Worm (Caenorhabditis elegans) whole organism, L4 larva: Measurements from ENCODE around the gene ZK262.19.

ENCODE experiments used
- Y48G9A.11 ChIP-seq: fragments of 200-800 bp; sonication (Bioruptor generic); IDR thresholded peaks from 2 replicates; pipeline ENCODE4 v1.3.6; 2022; ENCODE audit warnings: missing genetic modification reagents, missing genetic modification characterization, missing compliant biosample characterization
- Y5F2A.4 ChIP-seq: fragments of 200-800 bp; sonication (Bioruptor generic); optimal IDR thresholded peaks from 2 replicates; lab custom pipeline; 2018; ENCODE audit warnings: mild to moderate bottlenecking, missing genetic modification characterization, missing compliant biosample characterization
- attf-4 ChIP-seq: sonication (generic microtip); optimal IDR thresholded peaks from 3 replicates; lab custom pipeline; 2017; ENCODE audit warnings: missing biosample characterization, missing genetic modification characterization
- ceh-20 ChIP-seq: fragments of 200-800 bp; sonication (Bioruptor generic); IDR thresholded peaks from 2 replicates; pipeline ENCODE4 v1.3.6; 2022; ENCODE audit warnings: missing genetic modification reagents, missing genetic modification characterization, missing compliant biosample characterization
- ceh-28 ChIP-seq: fragments of 150-350 bp; optimal IDR thresholded peaks from 2 replicates; lab custom pipeline; 2014; ENCODE audit warnings: missing biosample characterization, missing genetic modification reagents, missing genetic modification characterization
- ceh-32 ChIP-seq: sonication (generic microtip); optimal IDR thresholded peaks from 2 replicates; lab custom pipeline; 2016; ENCODE audit warnings: mild to moderate bottlenecking, missing genetic modification characterization, missing compliant biosample characterization; ENCODE audit not compliant: poor library complexity
- ceh-44 ChIP-seq: fragments of 200-800 bp; sonication (Bioruptor generic); IDR thresholded peaks from 2 replicates; pipeline ENCODE4 v1.3.6; 2022; ENCODE audit warnings: missing genetic modification reagents, missing genetic modification characterization, missing compliant biosample characterization
- ceh-82 ChIP-seq: sonication (generic microtip); optimal IDR thresholded peaks from 2 replicates; lab custom pipeline; 2017; ENCODE audit warnings: missing biosample characterization, missing genetic modification characterization
- cey-2 ChIP-seq: sonication (generic microtip); optimal IDR thresholded peaks from 3 replicates; lab custom pipeline; 2017; ENCODE audit warnings: missing genetic modification characterization, mild to moderate bottlenecking, missing compliant biosample characterization, antibody characterized with exemption, borderline replicate concordance; ENCODE audit not compliant: insufficient read depth
- daf-19 ChIP-seq: fragments of 200-800 bp; sonication (Bioruptor generic); conservative IDR thresholded peaks from 2 replicates; pipeline ENCODE4 v1.3.6; 2022; ENCODE audit warnings: missing genetic modification characterization, missing compliant biosample characterization
- daf-8 ChIP-seq: fragments of 200-800 bp; sonication (Bioruptor generic); IDR thresholded peaks from 2 replicates; pipeline ENCODE4 v1.3.6; 2022; ENCODE audit warnings: missing genetic modification characterization, missing compliant biosample characterization
- dmd-6 ChIP-seq: fragments of 200-800 bp; sonication (Bioruptor generic); IDR thresholded peaks from 2 replicates; pipeline ENCODE4 v1.3.6; 2022; ENCODE audit warnings: missing genetic modification reagents, missing genetic modification characterization, missing compliant biosample characterization
- dpl-1 ChIP-seq: fragments of 150-350 bp; optimal IDR thresholded peaks from 2 replicates; lab custom pipeline; 2014; ENCODE audit warnings: missing biosample characterization, missing genetic modification reagents, missing genetic modification characterization
- dve-1 ChIP-seq: sonication (generic microtip); optimal IDR thresholded peaks from 2 replicates; lab custom pipeline; 2017; ENCODE audit warnings: antibody characterized with exemption, mild to moderate bottlenecking, missing genetic modification characterization, missing compliant biosample characterization; ENCODE audit not compliant: insufficient read depth
- egl-27 ChIP-seq: sonication (generic microtip); optimal IDR thresholded peaks from 3 replicates; lab custom pipeline; 2017; ENCODE audit warnings: missing biosample characterization, missing genetic modification reagents, missing genetic modification characterization
- hlh-11 ChIP-seq: fragments of 200-800 bp; sonication (Bioruptor generic); optimal IDR thresholded peaks from 2 replicates; lab custom pipeline; 2018; ENCODE audit warnings: mild to moderate bottlenecking, missing genetic modification characterization, missing compliant biosample characterization
- lim-7 ChIP-seq: fragments of 200-800 bp; sonication (Bioruptor generic); IDR thresholded peaks from 2 replicates; pipeline ENCODE4 v1.3.6; 2022; ENCODE audit warnings: missing genetic modification characterization, missing compliant biosample characterization
- lin-1 ChIP-seq: fragments of 200-800 bp; sonication (Bioruptor generic); IDR thresholded peaks from 2 replicates; pipeline ENCODE4 v1.3.6; 2022; ENCODE audit warnings: missing genetic modification reagents, missing genetic modification characterization, missing compliant biosample characterization
- lin-13 ChIP-seq: fragments of 150-350 bp; optimal IDR thresholded peaks from 2 replicates; lab custom pipeline; 2014; ENCODE audit warnings: missing biosample characterization, missing genetic modification reagents, missing genetic modification characterization
- lin-29 ChIP-seq: fragments of 200-800 bp; sonication (Bioruptor generic); IDR thresholded peaks from 2 replicates; pipeline ENCODE4 v1.3.6; 2022; ENCODE audit warnings: missing genetic modification reagents, missing genetic modification characterization, missing compliant biosample characterization
- lin-39 ChIP-seq: fragments of 150-350 bp; optimal IDR thresholded peaks from 2 replicates; lab custom pipeline; 2014; ENCODE audit warnings: missing biosample characterization, missing genetic modification reagents, missing genetic modification characterization
- nhr-10 ChIP-seq: fragments of 150-350 bp; optimal IDR thresholded peaks from 2 replicates; lab custom pipeline; 2014; ENCODE audit warnings: missing biosample characterization, missing genetic modification characterization
- nhr-237 ChIP-seq: sonication (generic microtip); optimal IDR thresholded peaks from 2 replicates; lab custom pipeline; 2017; ENCODE audit warnings: missing biosample characterization, missing genetic modification characterization
- nhr-25 ChIP-seq: sonication (generic microtip); optimal IDR thresholded peaks from 2 replicates; lab custom pipeline; 2017; ENCODE audit warnings: missing genetic modification characterization, mild to moderate bottlenecking, missing compliant biosample characterization, antibody characterized with exemption, moderate library complexity, borderline replicate concordance; ENCODE audit not compliant: insufficient read depth
- nhr-28 ChIP-seq: fragments of 150-350 bp; optimal IDR thresholded peaks from 2 replicates; lab custom pipeline; 2014; ENCODE audit warnings: missing biosample characterization, missing genetic modification characterization
- nhr-76 ChIP-seq: fragments of 150-350 bp; optimal IDR thresholded peaks from 2 replicates; lab custom pipeline; 2014; ENCODE audit warnings: missing biosample characterization, missing genetic modification characterization
- pha-4 ChIP-seq, 2 experiments: fragments of 150-350 bp in 1 of 2; fragments of 200-800 bp in 1 of 2; sonication (Bioruptor generic) in 1 of 2; IDR thresholded peaks in 1 of 2; optimal IDR thresholded peaks in 1 of 2; 2 replicates each; pipeline versions ENCODE4 v1.3.6 to Lab custom; 2014 to 2022; ENCODE audit warnings: missing genetic modification characterization in 2 of 2, missing genetic modification reagents in 2 of 2, missing biosample characterization in 1 of 2, missing compliant biosample characterization in 1 of 2
- php-3 ChIP-seq: fragments of 200-800 bp; sonication (Bioruptor generic); IDR thresholded peaks from 2 replicates; pipeline ENCODE4 v1.3.6; 2022; ENCODE audit warnings: missing genetic modification reagents, missing genetic modification characterization, missing compliant biosample characterization
- pqm-1 ChIP-seq: sonication (generic microtip); optimal IDR thresholded peaks from 2 replicates; lab custom pipeline; 2017; ENCODE audit warnings: missing biosample characterization, missing genetic modification characterization
- saeg-2 ChIP-seq: fragments of 200-800 bp; sonication (Bioruptor generic); IDR thresholded peaks from 2 replicates; pipeline ENCODE4 v1.3.6; 2022; ENCODE audit warnings: missing genetic modification reagents, missing genetic modification characterization, missing compliant biosample characterization
- sdz-12 ChIP-seq: fragments of 200-800 bp; sonication (Bioruptor generic); optimal IDR thresholded peaks from 2 replicates; lab custom pipeline; 2018; ENCODE audit warnings: mild to moderate bottlenecking, missing genetic modification characterization, missing compliant biosample characterization
- set-16 ChIP-seq: fragments of 200-800 bp; sonication (Bioruptor generic); IDR thresholded peaks from 2 replicates; pipeline ENCODE4 v1.3.6; 2022; ENCODE audit warnings: missing genetic modification reagents, missing genetic modification characterization, missing compliant biosample characterization
- snpc-1.2 ChIP-seq: fragments of 200-800 bp; sonication (Bioruptor generic); IDR thresholded peaks from 2 replicates; pipeline ENCODE4 v1.3.6; 2022; ENCODE audit warnings: missing genetic modification reagents, missing genetic modification characterization, missing compliant biosample characterization
- snpc-4 ChIP-seq: fragments of 150-350 bp; optimal IDR thresholded peaks from 2 replicates; lab custom pipeline; 2014; ENCODE audit warnings: missing biosample characterization, missing genetic modification characterization
- tag-97 ChIP-seq: fragments of 200-800 bp; sonication (Bioruptor generic); IDR thresholded peaks from 2 replicates; pipeline ENCODE4 v1.3.6; 2022; ENCODE audit warnings: missing genetic modification characterization, missing compliant biosample characterization
- tra-1 ChIP-seq: fragments of 200-800 bp; sonication (Bioruptor generic); IDR thresholded peaks from 2 replicates; pipeline ENCODE4 v1.3.6; 2022; ENCODE audit warnings: missing genetic modification reagents, missing genetic modification characterization, missing compliant biosample characterization
- unc-130 ChIP-seq: sonication (generic microtip); optimal IDR thresholded peaks from 2 replicates; lab custom pipeline; 2016; ENCODE audit warnings: missing genetic modification reagents, missing genetic modification characterization, missing compliant biosample characterization
- unc-62 ChIP-seq, 3 experiments: fragments of 150-350 bp in 1 of 3; sonication (generic microtip); optimal IDR thresholded peaks in 2 of 3; peaks in 1 of 3; 1 replicate in 1 of 3; 2 replicates in 2 of 3; lab custom pipeline; 2014 to 2017; ENCODE audit warnings: missing biosample characterization in 3 of 3, missing genetic modification characterization in 3 of 3, missing genetic modification reagents in 3 of 3, missing genotype in 1 of 3
- zfp-3 ChIP-seq: fragments of 200-800 bp; sonication (Bioruptor generic); conservative IDR thresholded peaks from 2 replicates; pipeline ENCODE4 v1.3.6; 2022; ENCODE audit warnings: missing genetic modification reagents, missing genetic modification characterization, missing compliant biosample characterization
- ztf-11 ChIP-seq: fragments of 150-350 bp; optimal IDR thresholded peaks from 2 replicates; lab custom pipeline; 2014; ENCODE audit warnings: missing biosample characterization, missing genetic modification characterization

Gene ZK262.19

DNA sequence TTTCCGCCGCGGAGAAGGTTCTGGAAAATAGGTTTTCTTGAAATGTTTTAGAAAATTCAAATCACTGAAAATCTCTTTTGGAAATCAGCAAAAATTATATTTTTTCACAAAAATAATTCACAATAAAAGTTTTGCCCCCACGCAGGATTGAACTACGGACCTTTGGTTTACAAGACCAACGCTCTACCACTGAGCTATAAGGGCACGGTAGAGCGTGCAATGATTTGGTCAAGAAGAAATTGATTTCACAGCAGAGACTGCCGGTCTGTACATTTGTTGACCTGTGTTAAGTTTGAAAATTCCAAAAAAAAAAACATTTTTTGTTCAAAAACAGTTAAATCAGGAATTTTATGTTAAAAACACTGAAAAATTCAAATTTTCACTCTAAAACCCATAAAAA lies 13.1 kb downstream of the ZK262.19 start (continued):
- TF ChIP-seq pha-4 (GFP tag; IDR thresholded peaks at IDR 0.05; lab: Robert Waterston, UW) (no peak; the same call in 1 of the 2 replicates), pha-4 (tag; optimal IDR thresholded peaks at IDR 0.05; lab: Kevin White, UChicago) (no peak), ceh-32 (tag; lab: Kevin White, UChicago) (no peak), snpc-4 (tag; lab: Kevin White, UChicago) (no peak), ceh-82 (tag; lab: Kevin White, UChicago) (no peak), nhr-76 (no peak), ceh-44 (GFP tag; lab: Robert Waterston, UW) (no peak), sdz-12 (no peak), dmd-6 (GFP tag; lab: Robert Waterston, UW) (peak; percentile 36; the same call in 1 of the 2 replicates), egl-27 (tag; lab: Kevin White, UChicago) (no peak), lin-1 (GFP tag; lab: Robert Waterston, UW) (0 out of 2 replicates have a peak, but pooled peaks have one; percentile 50), tra-1 (0 out of 2 replicates have a peak, but pooled peaks have one; percentile 26), nhr-28 (tag; lab: Kevin White, UChicago) (no peak), lin-13 (no peak), ceh-20 (GFP tag; lab: Robert Waterston, UW) (0 out of 2 replicates have a peak, but pooled peaks have one; percentile 40), lim-7 (GFP tag; lab: Robert Waterston, UW) (peak; percentile 79), tag-97 (GFP tag; lab: Robert Waterston, UW) (no peak), nhr-10 (no peak), set-16 (no peak), lin-29 (GFP tag; lab: Robert Waterston, UW) (no peak), daf-8 (GFP tag; lab: Robert Waterston, UW) (no peak), Y5F2A.4 (GFP tag; lab: Kevin White, UChicago) (no peak), dpl-1 (no peak), ceh-28 (tag; lab: Kevin White, UChicago) (no peak), unc-130 (GFP tag; lab: Kevin White, UChicago) (peak; percentile 38), hlh-11 (tag; lab: Kevin White, UChicago) (peak; percentile 0), lin-39 (no peak)

ce11 chrV:18410142-18410541 lies 15.3 kb downstream of the ZK262.19 start, which contains the start of gene srh-207:
Gene srh-207 (minus strand): TSS chrV:18410242.
- TF ChIP-seq unc-62 (GFP tag; optimal IDR thresholded peaks at IDR 0.05 in 1 of 2; lab: Kevin White, UChicago) (no peak), unc-62 (tag; optimal IDR thresholded peaks at IDR 0.05; lab: Kevin White, UChicago) (no peak), snpc-4 (tag; lab: Kevin White, UChicago) (no peak), zfp-3 (GFP tag; lab: Robert Waterston, UW) (no peak), nhr-25 (tag; lab: Kevin White, UChicago) (no peak), nhr-28 (tag; lab: Kevin White, UChicago) (no peak), egl-27 (tag; lab: Kevin White, UChicago) (no peak), php-3 (GFP tag; lab: Robert Waterston, UW) (no peak), nhr-237 (tag; lab: Kevin White, UChicago) (no peak), Y48G9A.11 (GFP tag; lab: Robert Waterston, UW) (no peak), daf-19 (no peak), attf-4 (tag; lab: Kevin White, UChicago) (no peak), snpc-1.2 (GFP tag; lab: Robert Waterston, UW) (no peak), pqm-1 (tag; lab: Kevin White, UChicago) (no peak), dve-1 (tag; lab: Kevin White, UChicago) (no peak), Y5F2A.4 (GFP tag; lab: Kevin White, UChicago) (no peak), dmd-6 (GFP tag; lab: Robert Waterston, UW) (no peak), ztf-11 (tag; lab: Kevin White, UChicago) (no peak), saeg-2 (GFP tag; lab: Robert Waterston, UW) (no peak), cey-2 (tag; lab: Kevin White, UChicago) (no peak)
